Fruit fly (Drosophila melanogaster) whole organism: Measurements from ENCODE around the gene CG1463.

Experiments used
- CG8478 ChIP-seq: fragments of >200 bp; optimal IDR thresholded peaks from 2 replicates; lab custom pipeline; 2018; ENCODE audit warnings: inconsistent platforms
- Dll ChIP-seq: fragments of >200 bp; optimal IDR thresholded peaks from 2 replicates; lab custom pipeline; 2017
- usp ChIP-seq: fragments of >200 bp; optimal IDR thresholded peaks from 2 replicates; lab custom pipeline; 2017; ENCODE audit warnings: missing biosample characterization, missing genetic modification characterization, mixed read lengths

dm6 chrX:12660030-12660630, 48.7 kb upstream of the CG1463 start:
- TF ChIP-seq Dll (no peak), CG8478 (no peak), usp (GFP tag; lab: Kevin White, UChicago) (no peak)
